Fruit fly (Drosophila melanogaster): ENCODE data around the gene Sol1.

Gene Sol1

dm6 chr3R:12365264-12365840, 20.7 kb upstream of the Sol1 start, which contains the start of gene GstD10:
TSS of gene GstD10 (minus strand) at chr3R:12365735.
- TF ChIP-seq EcR (GFP tag; optimal IDR thresholded peaks at IDR 0.05) (no peak), Dll (optimal IDR thresholded peaks at IDR 0.05) (no peak)

dm6 chr3R:12365887-12366286, 20.2 kb upstream of the Sol1 start:
- TF ChIP-seq CG8478 (optimal IDR thresholded peaks at IDR 0.05) (no peak), EcR (GFP tag; optimal IDR thresholded peaks at IDR 0.05) (no peak), Dll (optimal IDR thresholded peaks at IDR 0.05) (no peak), psq (optimal IDR thresholded peaks at IDR 0.05) (no peak), pan (optimal IDR thresholded peaks at IDR 0.05) (no peak), usp (GFP tag; optimal IDR thresholded peaks at IDR 0.05) (no peak)

- TF ChIP-seq EcR (GFP tag; optimal IDR thresholded peaks at IDR 0.05) (no peak), psq (optimal IDR thresholded peaks at IDR 0.05) (no peak), usp (GFP tag; optimal IDR thresholded peaks at IDR 0.05) (no peak), pan (optimal IDR thresholded peaks at IDR 0.05) (no peak), CG8478 (optimal IDR thresholded peaks at IDR 0.05) (no peak), Dll (optimal IDR thresholded peaks at IDR 0.05) (no peak)
Observed at dm6 chr3R:12367464-12367863, 18.6 kb upstream of the Sol1 start, which contains the start of gene GstD9. TSS of gene GstD9 (minus strand) at chr3R:12367564.

- TF ChIP-seq usp (GFP tag; optimal IDR thresholded peaks at IDR 0.05), result no peak
- TF ChIP-seq EcR (GFP tag; optimal IDR thresholded peaks at IDR 0.05), result peak in 1 of 2 experiments; percentile 4
Observed at dm6 chr3R:12369135-12369792, 16.8 kb upstream of the Sol1 start, which contains the start of gene GstD1. TSS of gene GstD1 (minus strand) at chr3R:12369268.

dm6 chr3R:12369793-12370642, 16.0 kb upstream of the Sol1 start:
- TF ChIP-seq Dll (optimal IDR thresholded peaks at IDR 0.05) (no peak), pan (optimal IDR thresholded peaks at IDR 0.05) (no peak), EcR (GFP tag; optimal IDR thresholded peaks at IDR 0.05) (no peak), psq (optimal IDR thresholded peaks at IDR 0.05) (no peak), usp (GFP tag; optimal IDR thresholded peaks at IDR 0.05) (no peak)

dm6 chr3R:12370643-12370995, 15.4 kb upstream of the Sol1 start:
- TF ChIP-seq Dll (optimal IDR thresholded peaks at IDR 0.05), result no peak
- no peak for TF ChIP-seq psq (optimal IDR thresholded peaks at IDR 0.05)
- peak in 1 of 2 experiments; percentile 64 for TF ChIP-seq EcR (GFP tag; optimal IDR thresholded peaks at IDR 0.05)

dm6 chr3R:12371671-12372070, 14.4 kb upstream of the Sol1 start, which contains the start of gene GstD2:
TSS of gene GstD2 (plus strand) at chr3R:12371971.
- TF ChIP-seq CG8478 (optimal IDR thresholded peaks at IDR 0.05), result no peak
- no peak for TF ChIP-seq psq (optimal IDR thresholded peaks at IDR 0.05)
- TF ChIP-seq pan (optimal IDR thresholded peaks at IDR 0.05), result no peak
- no peak for TF ChIP-seq usp (GFP tag; optimal IDR thresholded peaks at IDR 0.05)
- no peak for TF ChIP-seq Dll (optimal IDR thresholded peaks at IDR 0.05)
- TF ChIP-seq EcR (GFP tag; optimal IDR thresholded peaks at IDR 0.05), result no peak

- TF ChIP-seq Dll (optimal IDR thresholded peaks at IDR 0.05) (no peak), EcR (GFP tag; optimal IDR thresholded peaks at IDR 0.05) (no peak), usp (GFP tag; optimal IDR thresholded peaks at IDR 0.05) (no peak), pan (optimal IDR thresholded peaks at IDR 0.05) (no peak), psq (optimal IDR thresholded peaks at IDR 0.05) (no peak), CG8478 (optimal IDR thresholded peaks at IDR 0.05) (no peak)
Observed at dm6 chr3R:12372800-12373199, 13.2 kb upstream of the Sol1 start, which contains the start of gene GstD3. TSS of gene GstD3 (plus strand) at chr3R:12373068.

- TF ChIP-seq CG8478 (optimal IDR thresholded peaks at IDR 0.05) (no peak), pan (optimal IDR thresholded peaks at IDR 0.05) (no peak), psq (optimal IDR thresholded peaks at IDR 0.05) (no peak), usp (GFP tag; optimal IDR thresholded peaks at IDR 0.05) (no peak), EcR (GFP tag; optimal IDR thresholded peaks at IDR 0.05) (no peak), Dll (optimal IDR thresholded peaks at IDR 0.05) (no peak)
Observed at dm6 chr3R:12373800-12374199, 12.2 kb upstream of the Sol1 start, which contains the start of gene GstD4. TSS of gene GstD4 (plus strand) at chr3R:12374100.

- TF ChIP-seq psq (optimal IDR thresholded peaks at IDR 0.05), result no peak
- no peak for TF ChIP-seq EcR (GFP tag; optimal IDR thresholded peaks at IDR 0.05)
- TF ChIP-seq usp (GFP tag; optimal IDR thresholded peaks at IDR 0.05), result no peak
- no peak for TF ChIP-seq CG8478 (optimal IDR thresholded peaks at IDR 0.05)
- no peak for TF ChIP-seq pan (optimal IDR thresholded peaks at IDR 0.05)
Observed at dm6 chr3R:12375258-12375783, 10.7 kb upstream of the Sol1 start, which contains the start of gene GstD5. TSS of gene GstD5 (plus strand) at chr3R:12375733.

- TF ChIP-seq EcR (GFP tag; optimal IDR thresholded peaks at IDR 0.05), result no peak
- TF ChIP-seq Dll (optimal IDR thresholded peaks at IDR 0.05), result no peak
- TF ChIP-seq CG8478 (optimal IDR thresholded peaks at IDR 0.05), result no peak
- TF ChIP-seq usp (GFP tag; optimal IDR thresholded peaks at IDR 0.05), result no peak
- no peak for TF ChIP-seq psq (optimal IDR thresholded peaks at IDR 0.05)
- TF ChIP-seq pan (optimal IDR thresholded peaks at IDR 0.05), result no peak
Observed at dm6 chr3R:12376828-12377227, 9.2 kb upstream of the Sol1 start, which contains the start of gene GstD6. TSS of gene GstD6 (plus strand) at chr3R:12377128.

- TF ChIP-seq CG8478 (optimal IDR thresholded peaks at IDR 0.05) (no peak), Dll (optimal IDR thresholded peaks at IDR 0.05) (no peak)
Observed at dm6 chr3R:12378200-12378599, 7.8 kb upstream of the Sol1 start, which contains the start of gene GstD7. TSS of gene GstD7 (plus strand) at chr3R:12378500.
